Worm (Caenorhabditis elegans) whole organism, L4/young adult: Measurements from ENCODE around the gene best-9.

Experiments
- W03F9.2 ChIP-seq: fragments of 150-350 bp; optimal IDR thresholded peaks from 2 replicates; lab custom pipeline; 2014; ENCODE audit warnings: missing biosample characterization, missing genetic modification characterization
- dao-5 ChIP-seq: sonication (generic microtip); optimal IDR thresholded peaks from 2 replicates; lab custom pipeline; 2016; ENCODE audit warnings: missing genotype, missing genetic modification characterization, moderate library complexity, missing compliant biosample characterization
- him-1 ChIP-seq: sonication (generic microtip); optimal IDR thresholded peaks from 2 replicates; lab custom pipeline; 2016; ENCODE audit warnings: missing genotype, missing genetic modification reagents, missing genetic modification characterization, missing compliant biosample characterization

Gene best-9

ce11 chrIV:6560434-6560833 is at the start of gene best-9:
Gene best-9, plus strand, starts transcription at chrIV:6560734.
- TF ChIP-seq him-1 (tag; lab: Kevin White, UChicago): no peak
- no peak for TF ChIP-seq W03F9.2 (tag; lab: Kevin White, UChicago)
- TF ChIP-seq dao-5 (tag; lab: Kevin White, UChicago): no peak

DNA sequence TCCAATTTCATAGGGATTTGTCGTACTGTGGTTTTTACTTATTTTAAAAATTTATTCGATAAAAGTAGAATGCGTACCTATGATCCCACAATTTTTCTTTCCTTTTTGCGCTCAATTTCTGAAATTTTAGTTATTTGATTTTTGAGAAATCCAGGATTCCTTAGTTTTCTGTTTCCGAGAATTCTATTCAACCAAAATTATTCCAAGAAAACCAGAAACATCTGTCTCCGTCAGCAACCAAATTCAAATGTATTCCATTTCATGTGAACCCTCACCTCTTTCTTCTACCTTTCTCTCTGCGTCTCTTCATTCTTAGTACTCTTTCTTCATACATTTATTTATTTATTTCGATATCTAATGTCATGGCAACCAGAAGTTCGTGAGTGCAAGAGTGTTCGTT is 48.8 kb upstream of the best-9 start:
- TF ChIP-seq W03F9.2 (tag; lab: Kevin White, UChicago) (no peak), him-1 (tag; lab: Kevin White, UChicago) (no peak), dao-5 (tag; lab: Kevin White, UChicago) (no peak)

DNA sequence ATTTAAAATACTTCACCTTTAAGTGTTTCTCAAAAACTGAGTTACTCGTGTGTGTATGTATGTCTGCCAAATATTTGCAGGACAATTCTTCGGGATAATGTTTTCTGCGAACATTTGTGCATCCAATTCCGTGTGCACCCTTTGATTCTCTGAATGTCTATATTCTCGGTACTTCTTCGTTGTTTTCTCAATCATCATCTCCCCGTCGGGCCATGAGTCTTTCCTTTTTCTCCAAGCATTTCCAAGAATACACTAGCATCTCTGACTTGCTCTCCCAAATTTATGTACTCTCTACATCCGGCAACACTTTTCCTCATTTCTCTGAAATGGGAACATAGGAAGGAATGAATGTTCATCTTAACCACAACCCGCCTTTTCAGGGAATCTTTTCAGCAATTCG is 45.8 kb upstream of the best-9 start:
- no peak for TF ChIP-seq dao-5 (tag; lab: Kevin White, UChicago)

DNA sequence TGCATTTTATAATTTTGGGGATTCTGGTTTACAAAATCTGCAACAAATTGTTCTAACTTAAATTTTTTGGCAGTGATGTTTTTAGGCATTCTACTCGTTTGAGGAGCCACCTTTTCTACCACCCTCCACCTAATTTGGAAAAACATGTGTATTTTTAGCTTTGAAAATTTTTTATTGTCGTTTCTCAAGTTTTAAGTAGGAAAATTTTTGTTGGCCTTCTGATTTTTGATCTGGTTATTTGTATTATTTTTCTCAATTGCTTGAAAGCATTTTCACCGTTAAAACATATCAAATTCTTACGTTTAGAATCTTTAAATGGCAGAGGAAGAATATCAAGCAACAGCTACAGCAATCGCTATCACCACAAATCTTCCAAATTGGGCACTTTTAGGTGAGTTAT is 42.7 kb upstream of the best-9 start, which contains the start of gene C01G5.7:
Gene C01G5.7 (plus strand): TSS at position 301 of the 400 bp plus-strand sequence.
- TF ChIP-seq him-1 (tag; lab: Kevin White, UChicago): no peak
- TF ChIP-seq dao-5 (tag; lab: Kevin White, UChicago): no peak
- TF ChIP-seq W03F9.2 (tag; lab: Kevin White, UChicago): no peak

DNA sequence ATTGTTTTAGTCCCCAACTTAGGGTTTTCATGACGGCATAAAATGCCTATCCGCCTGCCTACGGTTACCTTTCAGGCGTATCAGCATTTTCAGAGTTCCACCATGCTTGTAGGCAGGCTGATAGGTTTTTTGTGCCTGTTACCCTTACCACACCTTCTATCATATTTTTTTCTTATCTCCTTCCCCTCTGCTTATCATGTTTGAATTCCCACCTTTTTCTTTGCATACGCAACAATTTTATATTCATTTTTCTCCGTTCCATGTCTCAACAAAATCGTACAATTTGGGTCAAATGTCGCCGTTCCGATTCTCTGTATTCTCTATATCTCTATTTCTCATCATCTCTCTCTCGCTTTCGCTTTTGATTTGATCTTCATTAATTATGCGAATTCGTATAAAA is 40.9 kb upstream of the best-9 start, which contains the start of gene C01G5.9:
Gene C01G5.9 (plus strand): TSS at position 301 of the 400 bp plus-strand sequence.
- TF ChIP-seq W03F9.2 (tag; lab: Kevin White, UChicago) (no peak), dao-5 (tag; lab: Kevin White, UChicago) (no peak), him-1 (tag; lab: Kevin White, UChicago) (no peak)

DNA sequence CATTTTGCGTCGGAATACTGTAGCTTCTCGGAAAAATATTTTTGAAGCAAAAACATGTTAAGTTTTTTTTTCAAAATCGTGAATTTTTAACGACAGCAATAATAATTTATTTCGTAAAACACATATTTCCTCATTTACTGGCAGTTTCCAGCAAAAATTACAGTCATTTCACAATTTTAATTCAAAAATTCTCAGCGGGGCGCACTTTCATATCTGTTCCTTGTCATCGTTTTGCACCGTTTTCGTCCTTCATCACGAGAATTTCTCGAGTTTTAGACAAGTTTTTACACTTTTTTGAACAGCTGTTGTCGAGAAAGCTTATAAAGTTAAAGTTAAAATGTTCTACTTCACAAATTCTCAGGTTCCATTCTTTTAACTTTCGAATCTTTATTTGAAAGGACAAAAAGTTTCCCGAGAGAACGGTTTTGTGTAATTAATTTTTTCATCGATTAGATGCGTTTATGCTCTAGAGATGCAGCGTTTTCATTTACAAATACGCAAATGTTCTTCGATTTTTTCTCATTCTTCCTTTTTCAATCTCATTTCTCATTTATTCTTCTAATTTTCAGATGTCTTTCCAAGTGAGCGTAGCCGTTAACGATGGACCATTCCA is 38.1 kb upstream of the best-9 start, which contains the start of gene ddi-1:
Gene ddi-1 (plus strand): TSS at position 563 of the 613 bp plus-strand sequence.
- TF ChIP-seq him-1 (tag; lab: Kevin White, UChicago): no peak
- TF ChIP-seq W03F9.2 (tag; lab: Kevin White, UChicago): peak; percentile 0

- TF ChIP-seq dao-5 (tag; lab: Kevin White, UChicago) (no peak), W03F9.2 (tag; lab: Kevin White, UChicago) (no peak), him-1 (tag; lab: Kevin White, UChicago) (no peak)
These were observed 36.8 kb upstream of the best-9 start for ce11 chrIV:6523773-6524172.

ce11 chrIV:6524531-6524930 is 36.0 kb upstream of the best-9 start, which contains the start of gene C01G5.5:
Gene C01G5.5, plus strand, starts transcription at chrIV:6524610.
- TF ChIP-seq him-1 (tag; lab: Kevin White, UChicago) (no peak), W03F9.2 (tag; lab: Kevin White, UChicago) (no peak), dao-5 (tag; lab: Kevin White, UChicago) (no peak)

- TF ChIP-seq dao-5 (tag; lab: Kevin White, UChicago) (no peak), him-1 (tag; lab: Kevin White, UChicago) (no peak), W03F9.2 (tag; lab: Kevin White, UChicago) (no peak)
These were observed 34.0 kb upstream of the best-9 start for ce11 chrIV:6526522-6526921.

- TF ChIP-seq him-1 (tag; lab: Kevin White, UChicago) (no peak), W03F9.2 (tag; lab: Kevin White, UChicago) (no peak), dao-5 (tag; lab: Kevin White, UChicago) (no peak)
These were observed 32.3 kb upstream of the best-9 start for ce11 chrIV:6528202-6528601.

ce11 chrIV:6529832-6530231 is 30.7 kb upstream of the best-9 start:
- TF ChIP-seq W03F9.2 (tag; lab: Kevin White, UChicago): no peak
- TF ChIP-seq dao-5 (tag; lab: Kevin White, UChicago): no peak
- TF ChIP-seq him-1 (tag; lab: Kevin White, UChicago): no peak

DNA sequence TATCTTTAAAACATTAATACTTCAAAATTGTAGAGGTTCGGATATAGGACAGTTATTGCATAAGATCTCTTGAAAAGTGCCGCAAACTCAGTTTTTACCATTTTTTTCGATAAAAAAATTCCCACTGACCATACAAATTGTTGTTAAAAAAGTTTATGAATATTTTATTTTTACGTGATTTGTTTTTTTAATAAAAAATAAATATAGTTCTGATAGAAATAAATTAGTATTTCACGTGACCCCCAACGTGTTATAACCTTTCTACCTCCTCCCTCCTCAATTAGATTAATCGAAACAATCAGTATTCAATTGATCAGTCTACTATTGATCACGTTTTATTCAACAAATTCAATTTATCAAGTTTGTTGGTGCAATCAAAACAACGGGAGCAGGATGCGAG is 29.1 kb upstream of the best-9 start, which contains the start of gene C01G5.4:
Gene C01G5.4 (plus strand): TSS at position 301 of the 400 bp plus-strand sequence.
- TF ChIP-seq dao-5 (tag; lab: Kevin White, UChicago) (no peak), W03F9.2 (tag; lab: Kevin White, UChicago) (no peak), him-1 (tag; lab: Kevin White, UChicago) (no peak)

DNA sequence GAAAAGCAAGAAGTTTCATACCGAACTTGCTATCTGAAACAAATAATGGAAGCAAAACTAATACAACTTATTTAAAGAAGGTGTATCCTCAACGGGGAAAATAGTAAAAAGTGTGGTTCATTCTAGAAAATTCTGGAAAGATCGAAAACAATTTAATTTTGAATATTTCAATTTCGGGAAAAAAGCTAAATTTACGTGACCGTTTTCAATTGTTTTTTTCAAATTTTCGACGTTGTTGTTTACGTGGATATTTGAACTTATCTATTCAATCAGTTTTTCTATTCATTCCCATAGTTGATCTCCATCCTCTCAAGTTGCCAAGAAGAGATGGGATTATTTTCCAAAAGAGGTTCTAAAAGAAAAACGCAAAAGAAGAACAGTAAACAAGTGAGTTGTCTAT is 24.6 kb upstream of the best-9 start, which contains the start of gene C01G5.3:
Gene C01G5.3 (plus strand): TSS at position 301 of the 400 bp plus-strand sequence.
- no peak for TF ChIP-seq dao-5 (tag; lab: Kevin White, UChicago)
- TF ChIP-seq W03F9.2 (tag; lab: Kevin White, UChicago): no peak
- TF ChIP-seq him-1 (tag; lab: Kevin White, UChicago): no peak

DNA sequence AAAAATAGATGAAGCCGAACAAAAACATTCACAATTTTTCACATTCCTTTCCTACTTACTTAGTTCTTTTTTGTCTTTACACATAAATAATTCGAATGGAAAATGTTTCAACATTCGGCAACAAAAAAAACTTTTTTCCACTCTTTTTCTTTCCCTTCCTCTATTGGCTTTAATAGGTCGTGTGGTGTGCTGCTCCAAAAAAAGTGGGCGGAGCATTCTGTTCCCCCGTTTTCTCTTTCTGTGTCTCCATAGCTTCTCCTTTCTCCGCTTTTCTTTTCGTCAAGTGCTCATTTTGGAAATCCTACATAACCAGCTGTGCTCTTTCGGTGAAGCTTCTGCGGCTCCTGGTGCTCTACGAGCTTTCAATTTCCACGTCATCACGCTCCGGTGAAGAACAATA is 19.1 kb upstream of the best-9 start, which contains the start of gene C01G5.25:
Gene C01G5.25 (plus strand): TSS at position 250 of the 400 bp plus-strand sequence.
- TF ChIP-seq him-1 (tag; lab: Kevin White, UChicago) (no peak), W03F9.2 (tag; lab: Kevin White, UChicago) (no peak), dao-5 (tag; lab: Kevin White, UChicago) (no peak)
